Fruit fly (Drosophila melanogaster) whole organism, embryonic: ENCODE results near the gene Jhbp16.

ENCODE experiments used
- Antp ChIP-seq: fragments of 200-800 bp; sonication (Bioruptor generic); optimal IDR thresholded peaks from 3 replicates; lab custom pipeline; 2016; ENCODE audit warnings: missing biosample characterization, missing genetic modification characterization
- B-H2 ChIP-seq: fragments of 200-800 bp; sonication (Bioruptor generic); optimal IDR thresholded peaks from 2 replicates; lab custom pipeline; 2018; ENCODE audit warnings: missing biosample characterization, mild to moderate bottlenecking, missing genetic modification characterization
- CG10431 ChIP-seq: fragments of 200-800 bp; sonication (Bioruptor generic); optimal IDR thresholded peaks from 3 replicates; lab custom pipeline; 2018; ENCODE audit warnings: missing biosample characterization, mild to moderate bottlenecking, missing genetic modification characterization
- CG12391 ChIP-seq: fragments of 200-800 bp; sonication (Bioruptor generic); optimal IDR thresholded peaks from 3 replicates; lab custom pipeline; 2018; ENCODE audit warnings: missing biosample characterization, mild to moderate bottlenecking, missing genetic modification characterization, moderate library complexity
- CG15479 ChIP-seq: fragments of 200-800 bp; sonication (Bioruptor generic); optimal IDR thresholded peaks from 3 replicates; lab custom pipeline; 2019; ENCODE audit warnings: missing biosample characterization, mild to moderate bottlenecking, missing genetic modification characterization, moderate library complexity
- CG1603 ChIP-seq: fragments of 200-800 bp; sonication (Bioruptor generic); optimal IDR thresholded peaks from 2 replicates; lab custom pipeline; 2019; ENCODE audit warnings: missing biosample characterization, mild to moderate bottlenecking, missing genetic modification characterization, moderate library complexity
- CG16863 ChIP-seq: fragments of 200-800 bp; sonication (Bioruptor generic); optimal IDR thresholded peaks from 3 replicates; lab custom pipeline; 2016; ENCODE audit warnings: missing biosample characterization, missing genetic modification characterization
- CG17802 ChIP-seq: fragments of 200-800 bp; sonication (Bioruptor generic); optimal IDR thresholded peaks from 2 replicates; lab custom pipeline; 2018; ENCODE audit warnings: missing biosample characterization, mild to moderate bottlenecking, missing genetic modification characterization, moderate library complexity
- CG18476 ChIP-seq: fragments of 200-800 bp; sonication (Bioruptor generic); optimal IDR thresholded peaks from 2 replicates; lab custom pipeline; 2016; ENCODE audit warnings: missing biosample characterization, mild to moderate bottlenecking, missing genetic modification characterization
- CG2712 ChIP-seq: fragments of 200-800 bp; optimal IDR thresholded peaks from 3 replicates; lab custom pipeline; 2019; ENCODE audit warnings: missing biosample characterization, mild to moderate bottlenecking, missing genetic modification characterization, moderate library complexity
- CG3847 ChIP-seq: fragments of 200-800 bp; sonication (Bioruptor generic); IDR thresholded peaks from 2 replicates; pipeline ENCODE4 v1.3.6; 2022; ENCODE audit warnings: missing biosample characterization, missing genetic modification characterization
- CG6765 ChIP-seq: fragments of 200-800 bp; sonication (Bioruptor generic); optimal IDR thresholded peaks from 3 replicates; lab custom pipeline; 2017; ENCODE audit warnings: missing biosample characterization, mild to moderate bottlenecking, missing genetic modification characterization
- CG6854 ChIP-seq: fragments of 200-800 bp; sonication (Bioruptor generic); optimal IDR thresholded peaks from 3 replicates; lab custom pipeline; 2017; ENCODE audit warnings: missing biosample characterization, mild to moderate bottlenecking, missing genetic modification characterization
- CG8290 ChIP-seq, 3 experiments: fragments of 200-800 bp; sonication (Bioruptor generic); optimal IDR thresholded peaks; 2 replicates each; lab custom pipeline; 2016 to 2019; ENCODE audit warnings: missing biosample characterization in 3 of 3, missing genetic modification characterization in 3 of 3, mild to moderate bottlenecking in 2 of 3, moderate library complexity in 1 of 3
- CG9727 ChIP-seq: fragments of 200-800 bp; sonication (Bioruptor generic); optimal IDR thresholded peaks from 3 replicates; lab custom pipeline; 2017; ENCODE audit warnings: missing biosample characterization, mild to moderate bottlenecking, missing genetic modification characterization
- Dip2 ChIP-seq: fragments of 200-800 bp; sonication (Bioruptor generic); IDR thresholded peaks from 2 replicates; pipeline ENCODE4 v1.3.6; 2022; ENCODE audit warnings: missing biosample characterization, missing genetic modification characterization
- Drgx ChIP-seq: fragments of 200-800 bp; sonication (Bioruptor generic); IDR thresholded peaks from 2 replicates; pipeline ENCODE4 v1.3.6; 2022; ENCODE audit warnings: missing biosample characterization, missing genetic modification characterization
- Eip74EF ChIP-seq, 2 experiments: fragments of 200-800 bp in 1 of 2; fragments of >200 bp in 1 of 2; sonication (Bioruptor generic) in 1 of 2; optimal IDR thresholded peaks; 2 replicates each; lab custom pipeline; 2017 to 2019; ENCODE audit warnings: missing biosample characterization in 2 of 2, missing genetic modification characterization in 2 of 2, mild to moderate bottlenecking in 1 of 2, moderate library complexity in 1 of 2
- Meics ChIP-seq: fragments of 200-800 bp; sonication (Bioruptor generic); optimal IDR thresholded peaks from 2 replicates; lab custom pipeline; 2017; ENCODE audit warnings: missing biosample characterization, mild to moderate bottlenecking, missing genetic modification characterization
- NFAT ChIP-seq: fragments of 200-800 bp; sonication (Bioruptor generic); IDR thresholded peaks from 2 replicates; pipeline ENCODE4 v1.3.6; 2022; ENCODE audit warnings: missing biosample characterization, missing genetic modification characterization
- Optix ChIP-seq: fragments of 200-800 bp; sonication (Bioruptor generic); IDR thresholded peaks from 3 replicates; pipeline ENCODE4 v1.3.6; 2022; ENCODE audit warnings: missing biosample characterization, missing genetic modification characterization
- Ptx1 ChIP-seq: fragments of 200-800 bp; sonication (Bioruptor generic); IDR thresholded peaks from 2 replicates; pipeline ENCODE4 v1.3.6; 2022; ENCODE audit warnings: missing biosample characterization, missing genetic modification characterization
- Sox102F ChIP-seq: fragments of 200-800 bp; sonication (Bioruptor generic); optimal IDR thresholded peaks from 2 replicates; lab custom pipeline; 2018; ENCODE audit warnings: missing biosample characterization, mild to moderate bottlenecking, missing genetic modification characterization, moderate library complexity
- Ssrp ChIP-seq: fragments of 200-800 bp; sonication (Bioruptor generic); optimal IDR thresholded peaks from 2 replicates; lab custom pipeline; 2018; ENCODE audit warnings: missing biosample characterization, mild to moderate bottlenecking, missing genetic modification characterization, moderate library complexity
- Xrp1 ChIP-seq: fragments of 200-800 bp; sonication (Bioruptor generic); IDR thresholded peaks from 2 replicates; pipeline ENCODE4 v1.3.6; 2022; ENCODE audit warnings: missing biosample characterization, missing genetic modification characterization
- ara ChIP-seq: fragments of 200-800 bp; sonication (Bioruptor generic); IDR thresholded peaks from 2 replicates; pipeline ENCODE4 v1.3.6; 2022; ENCODE audit warnings: missing biosample characterization, missing genetic modification characterization
- ash1 ChIP-seq: fragments of 200-800 bp; sonication (Bioruptor generic); optimal IDR thresholded peaks from 2 replicates; lab custom pipeline; 2018; ENCODE audit warnings: missing biosample characterization, mild to moderate bottlenecking, missing genetic modification characterization
- bsh ChIP-seq, 2 experiments: fragments of 200-800 bp; sonication (Bioruptor generic); optimal IDR thresholded peaks; 2 replicates each; lab custom pipeline; 2017 to 2018; ENCODE audit warnings: mild to moderate bottlenecking in 2 of 2, missing biosample characterization in 2 of 2, missing genetic modification characterization in 2 of 2, moderate library complexity in 1 of 2
- dmrt11E ChIP-seq: fragments of 200-800 bp; sonication (Bioruptor generic); optimal IDR thresholded peaks from 3 replicates; lab custom pipeline; 2018; ENCODE audit warnings: missing biosample characterization, mild to moderate bottlenecking, missing genetic modification characterization, moderate library complexity
- fd96Cb ChIP-seq: fragments of 200-800 bp; sonication (Bioruptor generic); optimal IDR thresholded peaks from 2 replicates; lab custom pipeline; 2018; ENCODE audit warnings: missing biosample characterization, mild to moderate bottlenecking, missing genetic modification characterization, moderate library complexity
- fru ChIP-seq: fragments of >200 bp; optimal IDR thresholded peaks from 2 replicates; lab custom pipeline; 2017
- gce ChIP-seq: fragments of 200-800 bp; sonication (Bioruptor generic); IDR thresholded peaks from 3 replicates; pipeline ENCODE4 v1.3.6; 2022; ENCODE audit warnings: missing biosample characterization, missing genetic modification characterization
- gcm ChIP-seq: fragments of 200-800 bp; sonication (Bioruptor generic); optimal IDR thresholded peaks from 2 replicates; lab custom pipeline; 2019; ENCODE audit warnings: missing biosample characterization, mild to moderate bottlenecking, missing genetic modification characterization, moderate library complexity
- gcm2 ChIP-seq: fragments of 200-800 bp; sonication (Bioruptor generic); optimal IDR thresholded peaks from 2 replicates; lab custom pipeline; 2016; ENCODE audit warnings: missing biosample characterization, missing genetic modification characterization
- gem ChIP-seq: fragments of 200-800 bp; sonication (Bioruptor generic); optimal IDR thresholded peaks from 2 replicates; lab custom pipeline; 2019; ENCODE audit warnings: missing biosample characterization, mild to moderate bottlenecking, missing genetic modification characterization, moderate library complexity
- gsb ChIP-seq: fragments of 200-800 bp; sonication (Bioruptor generic); IDR thresholded peaks from 2 replicates; pipeline ENCODE4 v1.3.6; 2022; ENCODE audit warnings: missing biosample characterization, missing genetic modification characterization
- hth ChIP-seq: fragments of >200 bp; optimal IDR thresholded peaks from 2 replicates; lab custom pipeline; 2017; ENCODE audit warnings: inconsistent platforms
- lola ChIP-seq, 3 experiments: fragments of >200 bp in 2 of 3; fragments of 200-800 bp in 1 of 3; sonication (Bioruptor generic) in 1 of 3; optimal IDR thresholded peaks; 2 replicates each; lab custom pipeline; 2017 to 2019; ENCODE audit warnings: missing biosample characterization in 3 of 3, missing genetic modification characterization in 3 of 3, mild to moderate bottlenecking in 1 of 3, moderate library complexity in 1 of 3
- luna ChIP-seq: fragments of 200-800 bp; sonication (Bioruptor generic); optimal IDR thresholded peaks from 2 replicates; lab custom pipeline; 2016; ENCODE audit warnings: missing biosample characterization, missing genetic modification characterization
- nom ChIP-seq: fragments of 200-800 bp; sonication (Bioruptor generic); optimal IDR thresholded peaks from 2 replicates; lab custom pipeline; 2017; ENCODE audit warnings: missing biosample characterization, missing genetic modification characterization, mild to moderate bottlenecking, moderate library complexity, missing genetic modification reagents
- pan ChIP-seq, 4 experiments: fragments of >200 bp in 3 of 4; fragments of 200-800 bp in 1 of 4; sonication (Bioruptor generic) in 1 of 4; optimal IDR thresholded peaks in 3 of 4; IDR thresholded peaks in 1 of 4; 2 replicates each; pipeline versions ENCODE4 v1.3.6 to Lab custom; 2017 to 2022; ENCODE audit warnings: missing biosample characterization in 2 of 4, missing genetic modification characterization in 2 of 4, mixed read lengths in 1 of 4
- ranshi ChIP-seq: fragments of 200-800 bp; sonication (Bioruptor generic); IDR thresholded peaks from 2 replicates; pipeline ENCODE4 v1.3.6; 2022; ENCODE audit warnings: missing biosample characterization, missing genetic modification characterization
- salm ChIP-seq: fragments of 200-800 bp; sonication (Bioruptor generic); optimal IDR thresholded peaks from 2 replicates; lab custom pipeline; 2018; ENCODE audit warnings: missing biosample characterization, mild to moderate bottlenecking, missing genetic modification characterization
- sens ChIP-seq: fragments of 200-800 bp; sonication (Bioruptor generic); peaks from one replicate; lab custom pipeline; 2016; ENCODE audit warnings: missing biosample characterization, missing genetic modification characterization
- sisA ChIP-seq: fragments of 200-800 bp; sonication (Bioruptor generic); IDR thresholded peaks from 2 replicates; pipeline ENCODE4 v1.3.6; 2022; ENCODE audit warnings: missing biosample characterization, missing genetic modification characterization
- tin ChIP-seq: fragments of 200-800 bp; sonication (Bioruptor generic); optimal IDR thresholded peaks from 3 replicates; lab custom pipeline; 2016; ENCODE audit warnings: missing biosample characterization, missing genetic modification characterization
- twi ChIP-seq: fragments of 200-800 bp; optimal IDR thresholded peaks from 2 replicates; lab custom pipeline; 2019; ENCODE audit warnings: missing biosample characterization, mild to moderate bottlenecking, missing genetic modification characterization, moderate library complexity
- wor ChIP-seq: fragments of 200-800 bp; sonication (Bioruptor generic); IDR thresholded peaks from 2 replicates; pipeline ENCODE4 v1.3.6; 2022; ENCODE audit warnings: missing biosample characterization, missing genetic modification characterization
- zen ChIP-seq: fragments of 200-800 bp; sonication (Bioruptor generic); optimal IDR thresholded peaks from 3 replicates; lab custom pipeline; 2018; ENCODE audit warnings: missing biosample characterization, mild to moderate bottlenecking, missing genetic modification characterization, moderate library complexity

Jhbp16 gene

dm6 chr3R:21679310-21679709, 15.1 kb downstream of the Jhbp16 start:
- TF ChIP-seq Dip2 (GFP tag; lab: Robert Waterston, UW) (no peak), CG17802 (tag; lab: Kevin White, UChicago) (no peak), CG3847 (no peak), ash1 (no peak), sens (GFP tag; lab: Kevin White, UChicago) (peak; percentile 7), CG12391 (no peak)
- TF ChIP-seq, all 482 proteins: peak for 1

- TF ChIP-seq Ssrp (tag; lab: Kevin White, UChicago) (no peak), gcm (GFP tag; lab: Kevin White, UChicago) (no peak), gcm2 (GFP tag; lab: Kevin White, UChicago) (no peak), CG10431 (GFP tag; lab: Kevin White, UChicago) (no peak), twi (no peak), gce (GFP tag; lab: Robert Waterston, UW) (no peak), B-H2 (GFP tag; lab: Kevin White, UChicago) (no peak), pan (optimal IDR thresholded peaks at IDR 0.05; lab: Kevin White, UChicago) (no peak), pan (GFP tag; optimal IDR thresholded peaks at IDR 0.05 in 1 of 2, IDR thresholded peaks at IDR 0.05 in 1 of 2) (no peak), bsh (GFP tag; optimal IDR thresholded peaks at IDR 0.05; lab: Kevin White, UChicago) (peak in 1 of 2 experiments; percentile 67), CG2712 (peak; percentile 29), fru (lab: Kevin White, UChicago) (no peak), nom (GFP tag; lab: Kevin White, UChicago) (peak; percentile 64), CG16863 (GFP tag; lab: Kevin White, UChicago) (no peak), tin (GFP tag; lab: Kevin White, UChicago) (peak; percentile 0), gsb (GFP tag; lab: Robert Waterston, UW) (no peak), Antp (GFP tag; lab: Kevin White, UChicago) (no peak), lola (GFP tag; optimal IDR thresholded peaks at IDR 0.05; lab: Kevin White, UChicago) (peak in 1 of 3 experiments; percentile 13), hth (lab: Kevin White, UChicago) (no peak), wor (GFP tag; lab: Robert Waterston, UW) (no peak), CG1603 (tag; lab: Kevin White, UChicago) (peak; percentile 1), CG15479 (GFP tag; lab: Kevin White, UChicago) (no peak), ranshi (GFP tag; lab: Robert Waterston, UW) (peak; percentile 19; the same call in 1 of the 2 replicates), sens (GFP tag; lab: Kevin White, UChicago) (peak; percentile 68), NFAT (no peak), Meics (GFP tag; lab: Kevin White, UChicago) (no peak), Drgx (GFP tag; lab: Robert Waterston, UW) (peak; percentile 76), Eip74EF (GFP tag; optimal IDR thresholded peaks at IDR 0.05; lab: Kevin White, UChicago) (no peak), CG6765 (no peak), sisA (GFP tag; lab: Robert Waterston, UW) (no peak), CG8290 (GFP tag; optimal IDR thresholded peaks at IDR 0.05; lab: Kevin White, UChicago) (no peak), CG8290 (tag; optimal IDR thresholded peaks at IDR 0.05; lab: Kevin White, UChicago) (no peak), Xrp1 (GFP tag; lab: Robert Waterston, UW) (peak; percentile 17; the same call in 1 of the 2 replicates), Ptx1 (GFP tag; lab: Robert Waterston, UW) (no peak), luna (no peak), CG18476 (GFP tag; lab: Kevin White, UChicago) (no peak), dmrt11E (tag; lab: Kevin White, UChicago) (peak; percentile 48), Optix (no peak), CG6854 (GFP tag; lab: Kevin White, UChicago) (no peak), Sox102F (GFP tag; lab: Kevin White, UChicago) (no peak), fd96Cb (tag; lab: Kevin White, UChicago) (no peak), CG9727 (GFP tag; lab: Kevin White, UChicago) (peak; percentile 13), salm (tag; lab: Kevin White, UChicago) (no peak), zen (tag; lab: Kevin White, UChicago) (peak; percentile 12), ara (GFP tag; lab: Robert Waterston, UW) (no peak), gem (peak; percentile 8)
Measured at dm6 chr3R:21682041-21682440, 17.9 kb downstream of the Jhbp16 start.
